Worm (Caenorhabditis elegans) whole organism, L3 larva: Measurements from ENCODE around the gene vmo-1.

ENCODE experiments used
- ZK546.5 ChIP-seq: sonication (generic microtip); optimal IDR thresholded peaks from 2 replicates; lab custom pipeline; 2017; ENCODE audit warnings: missing biosample characterization, missing genetic modification characterization
- aly-2 ChIP-seq: fragments of 150-350 bp; optimal IDR thresholded peaks from 2 replicates; lab custom pipeline; 2014; ENCODE audit warnings: missing biosample characterization, missing genetic modification characterization
- ceh-16 ChIP-seq: sonication (generic microtip); optimal IDR thresholded peaks from 2 replicates; lab custom pipeline; 2017; ENCODE audit warnings: missing biosample characterization, missing genetic modification characterization
- ceh-82 ChIP-seq: fragments of 150-350 bp; optimal IDR thresholded peaks from 2 replicates; lab custom pipeline; 2014; ENCODE audit warnings: missing biosample characterization, missing genetic modification characterization
- ceh-9 ChIP-seq: sonication (generic microtip); optimal IDR thresholded peaks from 2 replicates; lab custom pipeline; 2018; ENCODE audit warnings: missing biosample characterization, missing genetic modification characterization
- egl-27 ChIP-seq: sonication (generic microtip); optimal IDR thresholded peaks from 4 replicates; lab custom pipeline; 2017; ENCODE audit warnings: missing biosample characterization, missing genetic modification reagents, missing genetic modification characterization
- egl-5 ChIP-seq: fragments of 150-350 bp; optimal IDR thresholded peaks from 2 replicates; lab custom pipeline; 2017; ENCODE audit warnings: missing biosample characterization, missing genetic modification reagents, missing genetic modification characterization, inconsistent platforms
- elt-1 ChIP-seq: fragments of 150-350 bp; optimal IDR thresholded peaks from 2 replicates; lab custom pipeline; 2014; ENCODE audit warnings: missing biosample characterization, missing genetic modification characterization
- elt-2 ChIP-seq: sonication (generic microtip); optimal IDR thresholded peaks from 2 replicates; lab custom pipeline; 2016; ENCODE audit warnings: missing genetic modification reagents, mild to moderate bottlenecking, missing genetic modification characterization, missing compliant biosample characterization
- elt-3 ChIP-seq, 3 experiments: fragments of 150-350 bp in 1 of 3; sonication (generic microtip) in 2 of 3; optimal IDR thresholded peaks; 2 replicates in 2 of 3; 4 replicates in 1 of 3; lab custom pipeline; 2014 to 2017; ENCODE audit warnings: missing biosample characterization in 3 of 3, missing genetic modification characterization in 3 of 3
- eor-1 ChIP-seq, 2 experiments: fragments of 150-350 bp; optimal IDR thresholded peaks; 2 replicates each; lab custom pipeline; 2014 to 2018; ENCODE audit warnings: missing biosample characterization in 2 of 2, missing genetic modification characterization in 2 of 2
- fkh-10 ChIP-seq: sonication (generic microtip); optimal IDR thresholded peaks from 2 replicates; lab custom pipeline; 2017; ENCODE audit warnings: missing biosample characterization, missing genetic modification reagents, missing genetic modification characterization
- fkh-2 ChIP-seq: fragments of 150-350 bp; optimal IDR thresholded peaks from 2 replicates; lab custom pipeline; 2014; ENCODE audit warnings: missing biosample characterization, missing genetic modification reagents, missing genetic modification characterization
- hmg-11 ChIP-seq: sonication (generic microtip); optimal IDR thresholded peaks from 2 replicates; lab custom pipeline; 2016; ENCODE audit warnings: missing genetic modification characterization, missing compliant biosample characterization
- jun-1 ChIP-seq: fragments of 150-350 bp; optimal IDR thresholded peaks from 2 replicates; lab custom pipeline; 2014; ENCODE audit warnings: missing biosample characterization, missing genetic modification reagents, missing genetic modification characterization
- lin-15B ChIP-seq: fragments of 150-350 bp; optimal IDR thresholded peaks from 2 replicates; lab custom pipeline; 2014; ENCODE audit warnings: missing biosample characterization, missing genetic modification characterization
- lsy-12 ChIP-seq: sonication (generic microtip); optimal IDR thresholded peaks from 2 replicates; lab custom pipeline; 2016; ENCODE audit warnings: mild to moderate bottlenecking, missing genetic modification characterization, missing compliant biosample characterization
- mml-1 ChIP-seq: fragments of 150-350 bp; sonication (generic microtip); optimal IDR thresholded peaks from 3 replicates; lab custom pipeline; 2014; ENCODE audit warnings: missing biosample characterization, missing genetic modification characterization
- nfya-1 ChIP-seq: sonication (generic microtip); optimal IDR thresholded peaks from 2 replicates; lab custom pipeline; 2017; ENCODE audit warnings: missing genetic modification characterization, mild to moderate bottlenecking, missing compliant biosample characterization, antibody characterized with exemption, moderate library complexity; ENCODE audit not compliant: insufficient read depth
- nhr-11 ChIP-seq: fragments of 150-350 bp; optimal IDR thresholded peaks from 2 replicates; lab custom pipeline; 2014; ENCODE audit warnings: missing biosample characterization, missing genetic modification characterization
- nhr-12 ChIP-seq: fragments of 150-350 bp; optimal IDR thresholded peaks from 2 replicates; lab custom pipeline; 2014; ENCODE audit warnings: missing biosample characterization, missing genetic modification characterization
- nhr-237 ChIP-seq: fragments of 150-350 bp; optimal IDR thresholded peaks from 2 replicates; lab custom pipeline; 2014; ENCODE audit warnings: missing biosample characterization, missing genetic modification characterization
- nhr-25 ChIP-seq: sonication (generic microtip); optimal IDR thresholded peaks from 2 replicates; lab custom pipeline; 2017; ENCODE audit warnings: missing biosample characterization, missing genetic modification characterization
- nhr-67 ChIP-seq: fragments of 150-350 bp; optimal IDR thresholded peaks from 2 replicates; lab custom pipeline; 2014; ENCODE audit warnings: missing biosample characterization, missing genetic modification characterization
- pha-4 ChIP-seq: fragments of 150-350 bp; optimal IDR thresholded peaks from 2 replicates; lab custom pipeline; 2014; ENCODE audit warnings: missing biosample characterization, missing genetic modification reagents, missing genetic modification characterization
- pqm-1 ChIP-seq: fragments of 150-350 bp; optimal IDR thresholded peaks from 2 replicates; lab custom pipeline; 2017; ENCODE audit warnings: missing biosample characterization, missing genetic modification characterization, inconsistent platforms
- sea-2 ChIP-seq: fragments of 150-350 bp; sonication (generic microtip); optimal IDR thresholded peaks from 4 replicates; lab custom pipeline; 2014; ENCODE audit warnings: missing biosample characterization, missing genetic modification reagents, missing genetic modification characterization
- skn-1 ChIP-seq: fragments of 150-350 bp; optimal IDR thresholded peaks from 2 replicates; lab custom pipeline; 2014; ENCODE audit warnings: missing biosample characterization, missing genetic modification characterization
- unc-39 ChIP-seq: sonication (generic microtip); optimal IDR thresholded peaks from 4 replicates; lab custom pipeline; 2017; ENCODE audit warnings: missing biosample characterization, missing genetic modification characterization
- unc-62 ChIP-seq: fragments of 150-350 bp; sonication (generic microtip); optimal IDR thresholded peaks from 4 replicates; lab custom pipeline; 2014; ENCODE audit warnings: missing biosample characterization, missing genetic modification reagents, missing genetic modification characterization
- zag-1 ChIP-seq: fragments of 150-350 bp; optimal IDR thresholded peaks from 2 replicates; lab custom pipeline; 2014; ENCODE audit warnings: missing biosample characterization, missing genetic modification characterization
- ztf-4 ChIP-seq: fragments of 150-350 bp; optimal IDR thresholded peaks from 2 replicates; lab custom pipeline; 2014; ENCODE audit warnings: missing biosample characterization, missing genetic modification characterization

vmo-1 gene

DNA sequence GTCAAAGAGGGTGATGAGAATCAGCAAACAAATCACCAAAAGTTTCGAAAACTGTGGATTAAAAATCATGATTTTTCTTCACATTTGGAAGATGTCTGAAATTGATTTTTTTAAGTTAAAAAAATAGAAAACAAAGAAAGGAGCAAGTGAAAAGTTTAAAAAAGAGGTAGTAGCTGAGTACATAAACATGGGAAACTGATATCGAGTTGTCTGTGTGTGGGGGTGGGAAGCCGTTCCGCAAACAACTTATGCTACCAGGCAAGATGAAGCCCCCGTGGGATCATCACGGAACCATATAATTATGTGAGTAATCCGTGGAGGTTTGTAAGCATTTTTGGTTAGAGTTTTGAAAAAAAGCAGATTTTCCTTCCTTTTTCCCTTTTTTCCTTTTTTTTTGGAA is 1.8 kb downstream of the vmo-1 start, which contains the start of gene Y38H6C.20:
Y38H6C.20 (minus strand) TSS at position 101 of the 400 bp plus-strand sequence.
- TF ChIP-seq sea-2 (no peak), fkh-10 (GFP tag; lab: Kevin White, UChicago) (no peak), lin-15B (tag; lab: Kevin White, UChicago) (no peak), aly-2 (tag; lab: Kevin White, UChicago) (no peak), eor-1 (tag; optimal IDR thresholded peaks at IDR 0.05; lab: Kevin White, UChicago) (no peak), nhr-11 (tag; lab: Kevin White, UChicago) (no peak), hmg-11 (tag; lab: Kevin White, UChicago) (no peak), nhr-67 (tag; lab: Kevin White, UChicago) (no peak), pqm-1 (tag; lab: Kevin White, UChicago) (no peak), jun-1 (tag; lab: Kevin White, UChicago) (no peak), skn-1 (tag; lab: Kevin White, UChicago) (no peak), nhr-25 (tag; lab: Kevin White, UChicago) (no peak), zag-1 (no peak), fkh-2 (tag; lab: Kevin White, UChicago) (no peak), ztf-4 (tag; lab: Kevin White, UChicago) (no peak)

DNA sequence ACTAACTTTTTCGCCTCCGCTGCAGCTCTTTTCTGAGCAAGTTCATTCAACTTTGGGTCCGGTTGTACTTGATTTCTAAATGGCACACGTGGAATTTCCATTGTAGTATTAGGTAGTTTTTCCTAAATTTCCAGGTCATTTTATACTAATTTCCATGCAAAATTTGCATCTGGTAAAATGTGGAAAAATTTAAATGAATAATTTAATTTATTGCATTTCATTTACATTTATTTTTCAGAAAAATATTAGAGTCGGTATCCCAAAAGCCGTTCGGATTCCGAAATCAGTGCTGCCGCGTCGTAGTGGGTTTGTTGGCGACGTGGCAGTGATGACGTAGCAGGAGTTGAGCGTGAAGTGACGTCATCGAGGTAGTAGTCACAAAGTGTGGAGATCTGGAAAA is 5.8 kb downstream of the vmo-1 start, which contains the start of gene Y38H6C.18:
Y38H6C.18 (minus strand) TSS at position 101 of the 400 bp plus-strand sequence.
- TF ChIP-seq nhr-237 (no peak), ztf-4 (tag; lab: Kevin White, UChicago) (no peak), ceh-16 (tag; lab: Kevin White, UChicago) (no peak), nhr-67 (tag; lab: Kevin White, UChicago) (no peak), skn-1 (tag; lab: Kevin White, UChicago) (no peak), lsy-12 (tag; lab: Kevin White, UChicago) (no peak), pha-4 (tag; lab: Kevin White, UChicago) (no peak), nhr-12 (tag; lab: Kevin White, UChicago) (no peak), ceh-9 (tag; lab: Kevin White, UChicago) (no peak), elt-1 (tag; lab: Kevin White, UChicago) (no peak), pqm-1 (tag; lab: Kevin White, UChicago) (no peak), mml-1 (tag; lab: Kevin White, UChicago) (no peak), unc-62 (GFP tag; lab: Kevin White, UChicago) (no peak), nhr-25 (tag; lab: Kevin White, UChicago) (no peak), nhr-11 (tag; lab: Kevin White, UChicago) (no peak), egl-5 (tag; lab: Kevin White, UChicago) (no peak)

- TF ChIP-seq nhr-12 (tag; lab: Kevin White, UChicago) (no peak), hmg-11 (tag; lab: Kevin White, UChicago) (no peak), elt-2 (tag; lab: Kevin White, UChicago) (peak; percentile 41), pqm-1 (tag; lab: Kevin White, UChicago) (peak; percentile 71), elt-3 (tag; optimal IDR thresholded peaks at IDR 0.05; lab: Kevin White, UChicago) (no peak), pha-4 (tag; lab: Kevin White, UChicago) (peak; percentile 53), egl-5 (tag; lab: Kevin White, UChicago) (no peak), aly-2 (tag; lab: Kevin White, UChicago) (no peak), mml-1 (tag; lab: Kevin White, UChicago) (no peak), ceh-82 (no peak), fkh-2 (tag; lab: Kevin White, UChicago) (no peak), ZK546.5 (tag; lab: Kevin White, UChicago) (no peak), egl-27 (tag; lab: Kevin White, UChicago) (no peak)
Observed at ce11 chrV:20545742-20546141, 7.1 kb downstream of the vmo-1 start.

- peak; percentile 16 for TF ChIP-seq pha-4 (tag; lab: Kevin White, UChicago)
- peak; percentile 13 for TF ChIP-seq elt-2 (tag; lab: Kevin White, UChicago)
- TF ChIP-seq nfya-1 (tag; lab: Kevin White, UChicago) = no peak
- TF ChIP-seq, all 47 proteins: peak for 2
Observed at ce11 chrV:20544610-20545009, 8.3 kb downstream of the vmo-1 start.

DNA sequence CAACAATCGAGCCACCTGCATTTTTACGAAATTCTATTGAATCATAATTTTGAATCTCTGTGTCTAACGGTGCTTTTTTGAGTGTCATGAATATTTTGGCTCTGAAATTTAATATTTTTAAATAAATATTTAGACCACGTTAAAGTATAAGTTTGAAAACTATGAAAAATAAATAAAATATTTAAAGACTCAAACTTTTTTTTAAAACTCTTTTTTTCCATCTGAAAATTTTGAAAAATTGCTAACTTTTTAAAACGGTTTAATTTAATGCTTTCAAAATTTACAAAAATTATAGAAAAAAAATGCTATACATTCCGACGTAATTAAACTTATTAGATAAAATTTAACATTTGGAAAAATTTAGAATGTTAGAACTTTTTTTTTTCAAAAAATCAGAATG is 8.8 kb downstream of the vmo-1 start, which contains the start of gene slc-36.3:
slc-36.3 (minus strand) TSS at position 101 of the 400 bp plus-strand sequence.
- TF ChIP-seq unc-39 (tag; lab: Kevin White, UChicago) = no peak
